Worm (Caenorhabditis elegans): ENCODE measurements around the gene ubc-9.

- TF ChIP-seq hlh-12 (tag; optimal IDR thresholded peaks at IDR 0.05) (no peak), Y67H2A.10 (GFP tag; conservative IDR thresholded peaks at IDR 0.05) (no peak), ztf-25 (GFP tag; IDR thresholded peaks at IDR 0.05) (no peak), F52B5.7 (tag; optimal IDR thresholded peaks at IDR 0.05) (no peak), unc-62 (GFP tag; optimal IDR thresholded peaks at IDR 0.05) (no peak), madf-6 (GFP tag; IDR thresholded peaks at IDR 0.05) (no peak), rec-8 (tag; optimal IDR thresholded peaks at IDR 0.05) (no peak), ZK185.1 (tag; optimal IDR thresholded peaks at IDR 0.05; ENCODE audit: poor library complexity, severe bottlenecking) (no peak)
Observed at ce11 chrIV:4652962-4653361, 2.1 kb downstream of the ubc-9 start, which contains the start of gene psr-1.

Data from whole organism, young adult.